Worm (Caenorhabditis elegans): ENCODE results near the gene col-73.
"Not testable (repeated sequence)": the region's sequence is repeated elsewhere in the genome, so short reads cannot be mapped to it uniquely, and the experiment has no call there.

DNA sequence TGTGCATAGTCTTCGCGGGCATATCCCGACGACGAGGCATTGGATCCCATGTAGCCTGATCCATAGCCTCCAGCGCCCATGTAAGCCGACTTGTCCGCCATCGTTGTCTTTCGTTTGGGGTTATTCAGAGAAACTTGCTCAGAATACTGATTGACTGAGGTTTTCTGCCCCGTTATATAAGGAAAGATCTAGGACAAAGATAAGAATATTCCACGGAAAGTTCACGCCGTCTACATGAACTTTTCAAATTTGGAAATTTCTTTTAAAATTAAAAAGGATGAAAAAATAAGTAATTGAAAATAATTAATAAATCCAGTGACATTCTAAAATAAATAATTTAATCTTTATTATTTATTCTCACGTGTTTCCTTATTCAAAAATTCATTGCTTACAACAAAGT, 12.7 kb downstream of the col-73 start, which contains the start of the genes nspd-5 and F11G11.4:
- TF ChIP-seq tbx-2 (tag; optimal IDR thresholded peaks at IDR 0.05); elt-2 (tag; optimal IDR thresholded peaks at IDR 0.05); ama-1 (optimal IDR thresholded peaks at IDR 0.05); ceh-2 (tag; optimal IDR thresholded peaks at IDR 0.05); pag-3 (tag; optimal IDR thresholded peaks at IDR 0.05; ENCODE audit: borderline replicate concordance); lim-6 (tag; optimal IDR thresholded peaks at IDR 0.05); pha-4 (tag; optimal IDR thresholded peaks at IDR 0.05); pqm-1 (tag; optimal IDR thresholded peaks at IDR 0.05); dmd-4 (tag; optimal IDR thresholded peaks at IDR 0.05; ENCODE audit: borderline replicate concordance); fkh-10 (GFP tag; optimal IDR thresholded peaks at IDR 0.05); elt-4 (tag; optimal IDR thresholded peaks at IDR 0.05); ceh-30 (tag; optimal IDR thresholded peaks at IDR 0.05); nfya-1 (tag; optimal IDR thresholded peaks at IDR 0.05): not testable (repeated sequence)

Data from whole organism, late embryonic.